Worm (Caenorhabditis elegans) whole organism, L1 larva: ENCODE results near the gene F58F9.6.

Experiments
- egl-27 ChIP-seq, 2 experiments: fragments of 150-350 bp in 1 of 2; sonication (generic microtip); optimal IDR thresholded peaks; 3 replicates each; lab custom pipeline; 2017 to 2018; ENCODE audit warnings: missing biosample characterization in 2 of 2, missing genetic modification characterization in 2 of 2, missing genetic modification reagents in 2 of 2
- fkh-10 ChIP-seq: sonication (generic microtip); optimal IDR thresholded peaks from 2 replicates; lab custom pipeline; 2017; ENCODE audit warnings: missing biosample characterization, missing genetic modification reagents, missing genetic modification characterization
- hpl-2 ChIP-seq: fragments of 150-350 bp; optimal IDR thresholded peaks from 2 replicates; lab custom pipeline; 2014; ENCODE audit warnings: missing biosample characterization, missing genetic modification reagents, missing genetic modification characterization
- irx-1 ChIP-seq: sonication (generic microtip); optimal IDR thresholded peaks from 2 replicates; lab custom pipeline; 2016; ENCODE audit warnings: missing genetic modification characterization, missing compliant biosample characterization
- nhr-12 ChIP-seq: sonication (generic microtip); optimal IDR thresholded peaks from 2 replicates; lab custom pipeline; 2017; ENCODE audit warnings: missing biosample characterization, missing genetic modification characterization
- nhr-28 ChIP-seq: fragments of 150-350 bp; optimal IDR thresholded peaks from 2 replicates; lab custom pipeline; 2014; ENCODE audit warnings: missing biosample characterization, missing genetic modification characterization
- nhr-76 ChIP-seq: sonication (generic microtip); optimal IDR thresholded peaks from 2 replicates; lab custom pipeline; 2017; ENCODE audit warnings: missing biosample characterization, missing genetic modification characterization
- pqm-1 ChIP-seq: sonication (generic microtip); optimal IDR thresholded peaks from 3 replicates; lab custom pipeline; 2017; ENCODE audit warnings: missing biosample characterization, missing genetic modification characterization

- TF ChIP-seq irx-1 (tag; lab: Kevin White, UChicago) (no peak), nhr-28 (tag; lab: Kevin White, UChicago) (no peak), fkh-10 (GFP tag; lab: Kevin White, UChicago) (no peak), egl-27 (tag; optimal IDR thresholded peaks at IDR 0.05; lab: Kevin White, UChicago) (no peak), pqm-1 (no peak), nhr-12 (tag; lab: Kevin White, UChicago) (no peak), nhr-76 (tag; lab: Kevin White, UChicago) (no peak), hpl-2 (no peak)
Measured at ce11 chrIV:6201769-6202168, 35.6 kb downstream of the F58F9.6 start, which contains the start of gene tkr-2.
